Worm (Caenorhabditis elegans): ENCODE results near the gene metl-6.

The metl-6 gene

DNA sequence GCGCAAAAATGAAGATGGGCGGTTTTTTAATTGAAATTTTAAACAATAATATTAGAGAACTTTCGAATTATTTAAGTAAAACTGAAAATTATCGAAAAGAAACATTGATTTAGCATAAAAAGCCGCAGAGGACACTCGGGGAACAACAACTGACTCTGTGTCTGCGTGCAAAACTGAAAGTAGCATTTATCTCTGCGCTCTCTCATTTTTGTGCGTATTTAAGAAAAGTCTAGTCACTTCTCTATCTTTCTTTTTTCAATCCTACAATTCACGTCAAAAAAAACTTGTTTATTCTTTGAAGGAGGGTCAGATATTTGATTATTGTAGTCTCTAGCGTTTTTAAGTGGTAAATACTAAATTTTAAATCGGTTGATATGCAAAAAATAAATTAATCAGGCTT, 13.3 kb downstream of the metl-6 start (continued):
- no peak for TF ChIP-seq Y55F3AM.14 (GFP tag; optimal IDR thresholded peaks at IDR 0.05)
- no peak for TF ChIP-seq mdl-1 (tag; optimal IDR thresholded peaks at IDR 0.05)
- TF ChIP-seq skn-1 (tag; optimal IDR thresholded peaks at IDR 0.05) = no peak
- TF ChIP-seq fos-1 (tag; optimal IDR thresholded peaks at IDR 0.05) = no peak
- no peak for TF ChIP-seq nhr-6 (tag; optimal IDR thresholded peaks at IDR 0.05)
- peak; percentile 66 for TF ChIP-seq C34F6.9 (tag; optimal IDR thresholded peaks at IDR 0.05)
- TF ChIP-seq lin-11 (tag; optimal IDR thresholded peaks at IDR 0.05) = no peak
- TF ChIP-seq peb-1 (tag; optimal IDR thresholded peaks at IDR 0.05) = no peak
- TF ChIP-seq ama-1 (optimal IDR thresholded peaks at IDR 0.05) = no peak
- no peak for TF ChIP-seq ceh-82 (tag; optimal IDR thresholded peaks at IDR 0.05)
- TF ChIP-seq ceh-16 (tag; optimal IDR thresholded peaks at IDR 0.05) = no peak
- TF ChIP-seq dmd-4 (tag; optimal IDR thresholded peaks at IDR 0.05) = no peak
- no peak for TF ChIP-seq unc-62 (GFP tag; optimal IDR thresholded peaks at IDR 0.05)
- TF ChIP-seq crh-2 (tag; optimal IDR thresholded peaks at IDR 0.05) = no peak
- no peak for TF ChIP-seq nhr-77 (tag; optimal IDR thresholded peaks at IDR 0.05)

DNA sequence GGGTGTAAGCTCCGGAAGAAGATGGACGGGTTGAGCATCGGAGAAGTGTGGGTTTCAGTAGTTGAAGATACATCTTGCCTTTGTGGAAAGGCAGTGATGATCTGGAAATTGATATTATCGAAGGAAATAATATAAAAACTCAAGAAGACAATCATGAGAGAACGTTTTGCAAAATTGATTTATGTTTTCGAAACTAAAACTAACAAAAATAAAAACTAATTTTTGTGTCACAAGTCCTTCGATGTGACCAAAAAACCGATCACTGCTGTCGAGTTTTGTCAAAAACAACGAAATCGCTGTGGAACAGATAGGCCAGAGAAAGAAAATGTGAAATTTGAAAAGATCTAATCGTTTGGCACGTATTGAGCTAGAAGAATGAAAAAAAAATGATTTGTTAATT, 13.9 kb downstream of the metl-6 start, which contains the start of gene mmcm-1:
Gene mmcm-1 (minus strand): TSS at position 101 of the 400 bp plus-strand sequence.
- TF ChIP-seq alr-1 (tag; optimal IDR thresholded peaks at IDR 0.05) = no peak
- no peak for TF ChIP-seq skn-1 (tag; optimal IDR thresholded peaks at IDR 0.05)
- TF ChIP-seq nhr-10 (tag; optimal IDR thresholded peaks at IDR 0.05) = no peak
- no peak for TF ChIP-seq ceh-82 (tag; optimal IDR thresholded peaks at IDR 0.05)
- TF ChIP-seq unc-39 (tag; optimal IDR thresholded peaks at IDR 0.05) = no peak
- no peak for TF ChIP-seq nhr-23 (tag; optimal IDR thresholded peaks at IDR 0.05)
- TF ChIP-seq elt-3 (tag; optimal IDR thresholded peaks at IDR 0.05) = no peak
- no peak for TF ChIP-seq crh-2 (tag; optimal IDR thresholded peaks at IDR 0.05)

DNA sequence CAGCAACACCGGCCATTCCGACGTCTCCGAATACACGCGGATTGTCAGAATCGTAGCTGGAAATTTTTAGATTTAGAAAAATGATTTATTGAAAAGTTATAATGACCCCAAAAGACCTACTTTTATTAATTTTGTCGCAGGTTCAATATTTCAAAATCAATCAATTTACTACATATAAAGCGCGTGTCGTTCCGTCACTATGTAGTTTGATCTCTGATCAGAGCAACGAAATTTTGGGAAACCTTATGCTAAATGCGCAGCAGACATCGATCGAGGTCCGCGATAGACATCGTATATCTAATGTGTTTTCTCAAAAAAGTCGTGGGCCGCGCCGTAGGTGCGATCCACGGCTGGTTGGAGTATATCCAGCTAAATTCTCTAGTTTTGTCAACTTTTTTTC, 15.0 kb downstream of the metl-6 start:
- TF ChIP-seq lin-13 (GFP tag; optimal IDR thresholded peaks at IDR 0.05) (no peak), ztf-11 (tag; optimal IDR thresholded peaks at IDR 0.05) (no peak), elt-1 (tag; optimal IDR thresholded peaks at IDR 0.05) (no peak), lsy-2 (tag; optimal IDR thresholded peaks at IDR 0.05) (no peak), egl-27 (tag; optimal IDR thresholded peaks at IDR 0.05) (no peak), blmp-1 (tag; optimal IDR thresholded peaks at IDR 0.05; ENCODE audit: insufficient read depth) (no peak), unc-62 (GFP tag; optimal IDR thresholded peaks at IDR 0.05) (no peak), nhr-23 (tag; optimal IDR thresholded peaks at IDR 0.05) (no peak), aly-2 (tag; optimal IDR thresholded peaks at IDR 0.05) (no peak), nhr-10 (tag; optimal IDR thresholded peaks at IDR 0.05) (no peak), mab-5 (tag; optimal IDR thresholded peaks at IDR 0.05) (no peak), gmeb-1 (tag; optimal IDR thresholded peaks at IDR 0.05) (no peak)

DNA sequence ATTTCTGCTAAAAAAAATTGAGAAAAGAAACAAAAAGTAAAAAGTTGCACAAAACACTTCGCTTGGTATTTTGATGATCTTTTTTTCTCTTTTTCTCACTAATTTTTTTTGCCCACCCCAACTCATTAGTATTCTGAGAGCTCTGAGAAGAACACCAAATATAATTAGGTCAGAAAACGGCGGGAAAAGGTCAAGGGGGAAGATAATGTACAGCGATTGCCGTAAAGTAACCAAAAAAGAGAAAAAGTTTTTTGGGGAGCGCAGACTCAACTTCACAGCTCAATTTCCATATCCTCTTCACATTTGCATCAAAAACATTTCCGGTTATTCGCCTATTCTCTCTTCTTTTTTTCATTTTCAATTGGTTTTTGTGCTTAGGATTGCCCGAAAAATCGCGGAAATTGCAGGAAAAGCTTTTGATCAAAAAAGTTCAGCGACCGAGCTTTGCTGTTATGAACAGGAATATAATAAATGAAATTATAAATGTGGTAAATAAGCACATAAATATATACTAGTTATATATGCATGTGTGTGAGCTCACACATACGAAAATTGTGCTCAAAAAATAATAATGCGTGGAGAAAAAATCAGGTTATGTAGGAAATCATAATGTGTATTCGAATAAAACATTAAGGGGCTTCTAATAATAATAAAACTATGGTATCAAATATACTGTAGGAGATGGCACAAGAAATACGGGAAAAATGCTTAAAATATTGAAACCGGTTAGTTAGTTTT, 18.8 kb downstream of the metl-6 start:
- TF ChIP-seq dmd-4 (tag; optimal IDR thresholded peaks at IDR 0.05) = no peak
- TF ChIP-seq nhr-25 (tag; optimal IDR thresholded peaks at IDR 0.05) = peak; percentile 17
- TF ChIP-seq ZK546.5 (tag; optimal IDR thresholded peaks at IDR 0.05) = no peak
- TF ChIP-seq elt-1 (tag; optimal IDR thresholded peaks at IDR 0.05) = no peak
- no peak for TF ChIP-seq sem-4 (tag; optimal IDR thresholded peaks at IDR 0.05)
- TF ChIP-seq ceh-82 (tag; optimal IDR thresholded peaks at IDR 0.05) = no peak
- no peak for TF ChIP-seq ztf-4 (tag; optimal IDR thresholded peaks at IDR 0.05)
- TF ChIP-seq elt-3 (tag; optimal IDR thresholded peaks at IDR 0.05) = no peak
- no peak for TF ChIP-seq nhr-23 (tag; optimal IDR thresholded peaks at IDR 0.05)
- TF ChIP-seq ztf-11 (tag; optimal IDR thresholded peaks at IDR 0.05) = no peak
- no peak for TF ChIP-seq Y55F3AM.14 (GFP tag; optimal IDR thresholded peaks at IDR 0.05)
- no peak for TF ChIP-seq nhr-129 (tag; optimal IDR thresholded peaks at IDR 0.05)
- peak in 1 of 2 experiments; percentile 36 for TF ChIP-seq lsy-2 (tag; optimal IDR thresholded peaks at IDR 0.05)
- TF ChIP-seq unc-55 (GFP tag; optimal IDR thresholded peaks at IDR 0.05) = no peak
- TF ChIP-seq lin-11 (tag; optimal IDR thresholded peaks at IDR 0.05) = no peak
- no peak for TF ChIP-seq skn-1 (tag; optimal IDR thresholded peaks at IDR 0.05)
- no peak for TF ChIP-seq nhr-6 (tag; optimal IDR thresholded peaks at IDR 0.05)
- TF ChIP-seq C34F6.9 (tag; optimal IDR thresholded peaks at IDR 0.05) = no peak
- peak; percentile 71 for TF ChIP-seq ama-1 (optimal IDR thresholded peaks at IDR 0.05)
